Worm (Caenorhabditis elegans): ENCODE measurements around the gene pqn-92.

Gene pqn-92

DNA sequence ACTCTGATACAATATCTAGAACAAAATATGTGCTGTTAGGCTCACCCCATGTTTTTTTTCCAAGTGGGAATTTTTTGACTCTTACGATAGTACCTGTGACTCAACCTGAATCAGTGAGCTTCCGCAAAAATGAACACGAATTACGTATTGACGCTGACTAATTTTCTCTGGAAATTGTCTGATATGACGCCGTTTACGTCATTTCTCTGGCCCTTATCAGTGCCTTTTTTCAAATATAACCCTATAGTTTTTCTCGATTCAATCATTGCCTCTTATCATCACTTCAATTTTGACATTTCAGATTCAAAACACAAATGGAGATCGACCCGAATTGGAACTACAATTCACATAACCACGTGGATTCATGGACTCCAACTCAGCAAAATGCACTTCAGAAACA, 11.2 kb downstream of the pqn-92 start, which contains the start of gene Y75B8A.28:
Y75B8A.28 (plus strand) TSS at position 296 of the 400 bp plus-strand sequence.
- TF ChIP-seq blmp-1 (tag; optimal IDR thresholded peaks at IDR 0.05) (no peak), unc-39 (tag; optimal IDR thresholded peaks at IDR 0.05) (no peak), ceh-39 (tag; optimal IDR thresholded peaks at IDR 0.05) (no peak), nhr-76 (tag; optimal IDR thresholded peaks at IDR 0.05) (no peak), bed-3 (GFP tag; optimal IDR thresholded peaks at IDR 0.05) (no peak), flh-1 (GFP tag; optimal IDR thresholded peaks at IDR 0.05) (no peak), lsy-2 (tag; optimal IDR thresholded peaks at IDR 0.05) (no peak), snpc-4 (tag; optimal IDR thresholded peaks at IDR 0.05) (no peak), unc-120 (tag; optimal IDR thresholded peaks at IDR 0.05; ENCODE audit: poor library complexity, severe bottlenecking) (no peak), pha-4 (tag; optimal IDR thresholded peaks at IDR 0.05) (no peak), elt-1 (tag; optimal IDR thresholded peaks at IDR 0.05; ENCODE audit: borderline replicate concordance, insufficient read depth) (no peak), mls-2 (tag; optimal IDR thresholded peaks at IDR 0.05) (no peak), mab-5 (tag; optimal IDR thresholded peaks at IDR 0.05) (no peak), elt-3 (tag; optimal IDR thresholded peaks at IDR 0.05) (no peak), sem-2 (GFP tag; optimal IDR thresholded peaks at IDR 0.05) (no peak), nhr-28 (tag; optimal IDR thresholded peaks at IDR 0.05) (no peak), cnd-1 (tag; optimal IDR thresholded peaks at IDR 0.05) (no peak), hlh-1 (tag; optimal IDR thresholded peaks at IDR 0.05) (no peak)

DNA sequence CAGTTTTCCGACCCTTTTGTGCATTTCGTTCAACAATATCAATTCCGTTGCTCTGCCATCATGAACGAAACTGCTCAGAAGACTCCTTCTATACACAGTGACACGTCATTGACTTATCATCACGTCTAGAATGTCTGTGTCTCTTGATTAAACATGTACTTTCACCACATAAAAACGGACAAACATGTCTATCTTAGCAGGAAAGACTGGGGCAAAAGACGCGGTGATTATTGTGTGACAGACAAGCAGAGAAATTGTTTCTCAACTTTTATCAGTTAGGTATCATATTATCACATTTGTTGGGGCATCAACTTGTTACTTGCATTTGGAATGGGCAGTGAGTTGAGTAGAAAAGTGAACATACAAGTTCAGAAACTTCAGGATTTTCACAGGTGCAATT, 17.7 kb downstream of the pqn-92 start:
- TF ChIP-seq ham-2 (GFP tag; optimal IDR thresholded peaks at IDR 0.05), result no peak
- no peak for TF ChIP-seq flh-1 (GFP tag; optimal IDR thresholded peaks at IDR 0.05)
- TF ChIP-seq nhr-28 (tag; optimal IDR thresholded peaks at IDR 0.05), result no peak
- no peak for TF ChIP-seq drap-1 (GFP tag; optimal IDR thresholded peaks at IDR 0.05)
- TF ChIP-seq unc-39 (tag; optimal IDR thresholded peaks at IDR 0.05), result no peak
- no peak for TF ChIP-seq nhr-76 (tag; optimal IDR thresholded peaks at IDR 0.05)
- TF ChIP-seq snpc-4 (tag; optimal IDR thresholded peaks at IDR 0.05), result no peak
- TF ChIP-seq sptf-1 (tag; optimal IDR thresholded peaks at IDR 0.05), result no peak
- no peak for TF ChIP-seq nhr-12 (tag; optimal IDR thresholded peaks at IDR 0.05)
- TF ChIP-seq ztf-11 (tag; optimal IDR thresholded peaks at IDR 0.05), result no peak
- no peak for TF ChIP-seq zip-8 (tag; optimal IDR thresholded peaks at IDR 0.05)
- no peak for TF ChIP-seq lin-13 (tag; optimal IDR thresholded peaks at IDR 0.05)
- TF ChIP-seq ceh-39 (tag; optimal IDR thresholded peaks at IDR 0.05), result no peak
- TF ChIP-seq ces-1 (GFP tag; optimal IDR thresholded peaks at IDR 0.05), result no peak
- no peak for TF ChIP-seq ceh-83 (GFP tag; optimal IDR thresholded peaks at IDR 0.05)
- TF ChIP-seq tbx-8 (GFP tag; optimal IDR thresholded peaks at IDR 0.05), result no peak

DNA sequence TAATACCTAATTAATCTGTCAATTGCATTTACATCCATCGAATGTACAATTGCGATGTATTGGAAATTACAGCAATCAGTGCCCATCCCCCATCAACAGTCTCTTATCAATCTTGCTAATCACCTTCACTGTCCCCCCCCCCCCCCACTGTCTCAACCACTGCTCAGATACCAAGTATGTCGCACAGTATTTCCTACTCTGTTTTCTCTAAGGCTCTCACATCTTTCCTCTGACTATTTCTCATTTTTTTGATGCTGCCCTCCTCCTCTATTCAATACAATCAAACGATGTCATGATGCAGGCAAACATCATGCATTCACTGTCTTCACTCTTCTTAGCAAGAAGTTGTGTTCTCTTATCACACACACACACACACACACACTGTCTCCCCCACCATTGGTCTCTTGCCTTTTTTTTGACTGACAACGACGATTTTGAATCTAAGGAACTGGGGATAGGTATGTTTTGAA, 20.0 kb downstream of the pqn-92 start, which contains the start of the genes zip-12 and Y75B8A.63:
zip-12 (plus strand) TSS at position 387 of the 470 bp plus-strand sequence.
Y75B8A.63 (plus strand) TSS at position 420 of the 470 bp plus-strand sequence.
- TF ChIP-seq nhr-2 (tag; optimal IDR thresholded peaks at IDR 0.05), result no peak
- TF ChIP-seq ham-2 (GFP tag; optimal IDR thresholded peaks at IDR 0.05), result no peak
- no peak for TF ChIP-seq mep-1 (tag; optimal IDR thresholded peaks at IDR 0.05)
- TF ChIP-seq ceh-43 (GFP tag; optimal IDR thresholded peaks at IDR 0.05), result no peak
- no peak for TF ChIP-seq elt-3 (tag; optimal IDR thresholded peaks at IDR 0.05)
- TF ChIP-seq ztf-11 (tag; optimal IDR thresholded peaks at IDR 0.05), result no peak
- TF ChIP-seq nhr-12 (tag; optimal IDR thresholded peaks at IDR 0.05), result no peak
- TF ChIP-seq drap-1 (GFP tag; optimal IDR thresholded peaks at IDR 0.05), result no peak
- TF ChIP-seq tbx-8 (GFP tag; optimal IDR thresholded peaks at IDR 0.05), result no peak
- no peak for TF ChIP-seq nhr-28 (tag; optimal IDR thresholded peaks at IDR 0.05)
- TF ChIP-seq blmp-1 (tag; optimal IDR thresholded peaks at IDR 0.05), result no peak
- TF ChIP-seq flh-1 (GFP tag; optimal IDR thresholded peaks at IDR 0.05), result no peak
- TF ChIP-seq cnd-1 (tag; optimal IDR thresholded peaks at IDR 0.05), result no peak
- no peak for TF ChIP-seq ceh-39 (tag; optimal IDR thresholded peaks at IDR 0.05)
- no peak for TF ChIP-seq elt-1 (tag; optimal IDR thresholded peaks at IDR 0.05; ENCODE audit: borderline replicate concordance, insufficient read depth)
- TF ChIP-seq sptf-1 (tag; optimal IDR thresholded peaks at IDR 0.05), result no peak
- TF ChIP-seq mls-2 (tag; optimal IDR thresholded peaks at IDR 0.05), result no peak
- no peak for TF ChIP-seq ceh-83 (GFP tag; optimal IDR thresholded peaks at IDR 0.05)

DNA sequence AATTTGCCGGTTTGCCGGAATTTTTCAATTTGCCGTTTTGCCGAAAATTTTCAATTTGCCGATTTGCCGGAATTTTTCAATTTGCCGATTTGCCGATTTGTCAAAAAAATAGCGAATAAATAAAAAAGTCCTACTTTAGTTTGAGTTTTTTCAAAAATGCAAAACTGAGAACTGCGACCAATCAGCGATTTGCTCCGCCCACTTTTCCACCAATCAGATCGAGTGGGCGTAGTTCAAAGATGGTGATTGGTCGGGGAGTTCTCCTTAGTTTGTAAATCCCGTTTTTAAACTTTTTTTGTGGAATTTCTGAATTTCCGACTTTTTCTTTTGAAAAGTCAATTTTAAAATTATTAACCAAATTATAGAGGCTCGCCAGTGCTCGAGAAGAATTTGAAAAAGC, 23.7 kb downstream of the pqn-92 start:
- no peak for TF ChIP-seq mls-2 (tag; optimal IDR thresholded peaks at IDR 0.05)
- no peak for TF ChIP-seq ceh-43 (GFP tag; optimal IDR thresholded peaks at IDR 0.05)

DNA sequence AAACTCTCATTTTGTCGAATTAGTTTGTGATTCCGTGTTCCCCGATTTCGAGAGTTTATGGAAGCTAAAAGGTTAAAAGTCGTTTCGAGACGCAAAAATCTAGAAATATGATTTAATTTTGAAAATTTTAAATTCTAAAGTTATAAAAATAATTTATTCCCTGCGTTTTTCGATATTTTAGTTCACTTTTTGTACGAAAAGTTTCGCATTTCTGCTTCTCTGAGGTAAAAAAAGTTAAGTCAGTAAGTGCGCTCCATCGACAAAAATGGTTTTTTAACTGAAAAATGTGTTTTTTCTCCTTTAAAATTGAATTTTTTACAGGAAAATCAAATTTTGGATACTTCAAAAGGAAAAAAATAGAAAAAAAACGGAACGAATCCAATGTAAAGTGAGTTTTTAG, 25.9 kb downstream of the pqn-92 start, which contains the start of gene zip-1:
zip-1 (plus strand) TSS at position 301 of the 400 bp plus-strand sequence.
- TF ChIP-seq ceh-39 (tag; optimal IDR thresholded peaks at IDR 0.05), result no peak
- TF ChIP-seq ceh-83 (GFP tag; optimal IDR thresholded peaks at IDR 0.05), result no peak
- no peak for TF ChIP-seq flh-1 (GFP tag; optimal IDR thresholded peaks at IDR 0.05)
- TF ChIP-seq elt-3 (tag; optimal IDR thresholded peaks at IDR 0.05), result no peak
- TF ChIP-seq unc-120 (tag; optimal IDR thresholded peaks at IDR 0.05; ENCODE audit: poor library complexity, severe bottlenecking), result no peak
- TF ChIP-seq nhr-76 (tag; optimal IDR thresholded peaks at IDR 0.05), result no peak
- no peak for TF ChIP-seq mep-1 (tag; optimal IDR thresholded peaks at IDR 0.05)
- TF ChIP-seq nhr-237 (tag; optimal IDR thresholded peaks at IDR 0.05), result no peak
- TF ChIP-seq hlh-1 (tag; optimal IDR thresholded peaks at IDR 0.05), result no peak
- no peak for TF ChIP-seq ztf-11 (tag; optimal IDR thresholded peaks at IDR 0.05)
- no peak for TF ChIP-seq unc-39 (tag; optimal IDR thresholded peaks at IDR 0.05)
- no peak for TF ChIP-seq nhr-2 (tag; optimal IDR thresholded peaks at IDR 0.05)
- no peak for TF ChIP-seq mab-5 (tag; optimal IDR thresholded peaks at IDR 0.05)
- no peak for TF ChIP-seq lsy-2 (tag; optimal IDR thresholded peaks at IDR 0.05)
- TF ChIP-seq ceh-43 (GFP tag; optimal IDR thresholded peaks at IDR 0.05), result no peak
- no peak for TF ChIP-seq lin-13 (tag; optimal IDR thresholded peaks at IDR 0.05)
- TF ChIP-seq snpc-4 (tag; optimal IDR thresholded peaks at IDR 0.05), result no peak
- TF ChIP-seq sem-2 (GFP tag; optimal IDR thresholded peaks at IDR 0.05), result no peak
- no peak for TF ChIP-seq cnd-1 (tag; optimal IDR thresholded peaks at IDR 0.05)
- no peak for TF ChIP-seq drap-1 (GFP tag; optimal IDR thresholded peaks at IDR 0.05)
